Fruit fly (Drosophila melanogaster): ENCODE measurements around the gene mRpS2.

DNA sequence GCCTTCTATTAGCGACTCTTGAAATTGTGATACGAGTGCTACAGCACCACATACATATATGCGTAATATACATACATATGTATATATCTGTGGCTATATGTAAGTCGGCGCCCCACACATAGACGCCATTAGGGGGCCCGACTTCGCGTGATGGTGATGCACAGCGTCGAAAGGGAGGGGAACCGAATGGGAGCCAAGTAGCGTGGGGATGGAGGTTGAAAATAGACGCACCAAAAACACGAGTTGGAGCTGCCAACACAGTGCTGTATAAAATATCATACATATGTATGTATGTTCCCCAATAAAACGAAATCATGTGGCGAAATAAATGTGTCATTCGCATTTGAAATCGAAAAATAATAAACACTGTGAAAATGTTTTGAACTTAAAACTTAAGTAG is 36.4 kb upstream of the mRpS2 start:
- no peak for TF ChIP-seq rgr (GFP tag; optimal IDR thresholded peaks at IDR 0.05)
- TF ChIP-seq Sp1 (GFP tag; optimal IDR thresholded peaks at IDR 0.05): no peak
- no peak for TF ChIP-seq Vsx2 (GFP tag; optimal IDR thresholded peaks at IDR 0.05; ENCODE audit: partially characterized antibody)
- TF ChIP-seq brk (GFP tag; optimal IDR thresholded peaks at IDR 0.05): no peak
- TF ChIP-seq Hr78 (GFP tag; optimal IDR thresholded peaks at IDR 0.05): no peak
- TF ChIP-seq dmrt93B (GFP tag; optimal IDR thresholded peaks at IDR 0.05): no peak
- no peak for TF ChIP-seq psq (GFP tag; optimal IDR thresholded peaks at IDR 0.05)
- TF ChIP-seq usp (GFP tag; optimal IDR thresholded peaks at IDR 0.05): no peak
- no peak for TF ChIP-seq dsf (GFP tag; optimal IDR thresholded peaks at IDR 0.05; ENCODE audit: borderline replicate concordance)
- TF ChIP-seq Jra (GFP tag; optimal IDR thresholded peaks at IDR 0.05): no peak
- TF ChIP-seq lola (GFP tag; optimal IDR thresholded peaks at IDR 0.05): no peak
